Worm (Caenorhabditis elegans) whole organism, young adult: ENCODE measurements around the gene Y54G2A.11.

Source experiments
- B0035.1 ChIP-seq: sonication (generic microtip); optimal IDR thresholded peaks from 2 replicates; lab custom pipeline; 2016; ENCODE audit warnings: missing genetic modification characterization, mild to moderate bottlenecking, missing compliant biosample characterization, missing genotype, missing genetic modification reagents
- F22D6.2 ChIP-seq: sonication (generic microtip); optimal IDR thresholded peaks from 2 replicates; lab custom pipeline; 2016; ENCODE audit warnings: mild to moderate bottlenecking, missing genetic modification characterization, missing compliant biosample characterization
- F57C9.4 ChIP-seq: sonication (generic microtip); optimal IDR thresholded peaks from 2 replicates; lab custom pipeline; 2017; ENCODE audit warnings: mild to moderate bottlenecking, missing genetic modification characterization, missing compliant biosample characterization
- K12H6.12 ChIP-seq: fragments of 200-800 bp; sonication (Bioruptor generic); optimal IDR thresholded peaks from 2 replicates; lab custom pipeline; 2018; ENCODE audit warnings: mild to moderate bottlenecking, missing genetic modification characterization, missing compliant biosample characterization
- Y79H2A.3 ChIP-seq: fragments of 200-800 bp; sonication (Bioruptor generic); conservative IDR thresholded peaks from 2 replicates; pipeline ENCODE4 v1.3.6; 2022; ENCODE audit warnings: missing genetic modification reagents, missing genetic modification characterization, missing compliant biosample characterization
- ZK185.1 ChIP-seq: sonication (generic microtip); optimal IDR thresholded peaks from 2 replicates; lab custom pipeline; 2016; ENCODE audit warnings: mild to moderate bottlenecking, missing genetic modification characterization, missing compliant biosample characterization; ENCODE audit not compliant: poor library complexity, severe bottlenecking
- akir-1 ChIP-seq: fragments of 200-800 bp; sonication (Bioruptor generic); optimal IDR thresholded peaks from 2 replicates; lab custom pipeline; 2018; ENCODE audit warnings: mild to moderate bottlenecking, missing genetic modification characterization, moderate library complexity, missing compliant biosample characterization
- ama-1 ChIP-seq, 3 experiments: fragments of 150-350 bp in 1 of 3; sonication (generic microtip) in 2 of 3; optimal IDR thresholded peaks; 2 replicates each; lab custom pipeline; 2014 to 2018; ENCODE audit warnings: missing biosample characterization in 2 of 3, missing genetic modification characterization in 2 of 3, missing genetic modification reagents in 2 of 3
- aptf-2 ChIP-seq: fragments of 200-800 bp; sonication (Bioruptor generic); conservative IDR thresholded peaks from 2 replicates; pipeline ENCODE4 v1.3.6; 2022; ENCODE audit warnings: missing genetic modification reagents, missing genetic modification characterization, missing compliant biosample characterization
- aptf-3 ChIP-seq: fragments of 200-800 bp; sonication (Bioruptor generic); IDR thresholded peaks from 2 replicates; pipeline ENCODE4 v1.3.6; 2022; ENCODE audit warnings: missing genetic modification characterization, missing compliant biosample characterization
- attf-3 ChIP-seq: fragments of 200-800 bp; sonication (Bioruptor generic); conservative IDR thresholded peaks from 2 replicates; pipeline ENCODE4 v1.3.6; 2022; ENCODE audit warnings: missing genetic modification reagents, missing genetic modification characterization, missing compliant biosample characterization
- attf-5 ChIP-seq: fragments of 200-800 bp; sonication (Bioruptor generic); optimal IDR thresholded peaks from 2 replicates; lab custom pipeline; 2018; ENCODE audit warnings: mild to moderate bottlenecking, missing genetic modification characterization, missing compliant biosample characterization
- bed-1 ChIP-seq: fragments of 200-800 bp; sonication (Bioruptor generic); IDR thresholded peaks from 2 replicates; pipeline ENCODE4 v1.3.6; 2022; ENCODE audit warnings: missing genetic modification reagents, missing genetic modification characterization, missing compliant biosample characterization
- cebp-2 ChIP-seq: fragments of 200-800 bp; sonication (Bioruptor generic); IDR thresholded peaks from 2 replicates; pipeline ENCODE4 v1.3.6; 2022; ENCODE audit warnings: missing genetic modification characterization, missing compliant biosample characterization
- ceh-100 ChIP-seq: fragments of 200-800 bp; sonication (Bioruptor generic); IDR thresholded peaks from 2 replicates; pipeline ENCODE4 v1.3.6; 2022; ENCODE audit warnings: missing genetic modification reagents, missing genetic modification characterization, missing compliant biosample characterization
- ceh-27 ChIP-seq: fragments of 200-800 bp; sonication (Bioruptor generic); optimal IDR thresholded peaks from 2 replicates; lab custom pipeline; 2018; ENCODE audit warnings: mild to moderate bottlenecking, missing genetic modification characterization, moderate library complexity, missing compliant biosample characterization
- ceh-40 ChIP-seq: fragments of 200-800 bp; sonication (Bioruptor generic); IDR thresholded peaks from 2 replicates; pipeline ENCODE4 v1.3.6; 2022; ENCODE audit warnings: missing genetic modification characterization, missing compliant biosample characterization
- ceh-58 ChIP-seq: fragments of 200-800 bp; sonication (Bioruptor generic); IDR thresholded peaks from 2 replicates; pipeline ENCODE4 v1.3.6; 2022; ENCODE audit warnings: missing genetic modification characterization, missing compliant biosample characterization
- ceh-91 ChIP-seq: fragments of 200-800 bp; sonication (Bioruptor generic); IDR thresholded peaks from 2 replicates; pipeline ENCODE4 v1.3.6; 2022; ENCODE audit warnings: missing genetic modification reagents, missing genetic modification characterization, missing compliant biosample characterization
- die-1 ChIP-seq: sonication (generic microtip); optimal IDR thresholded peaks from 2 replicates; lab custom pipeline; 2016; ENCODE audit warnings: missing genotype, mild to moderate bottlenecking, missing genetic modification characterization, missing compliant biosample characterization
- dox-1 ChIP-seq: fragments of 200-800 bp; sonication (Bioruptor generic); IDR thresholded peaks from 2 replicates; pipeline ENCODE4 v1.3.6; 2022; ENCODE audit warnings: missing genetic modification reagents, missing genetic modification characterization, missing compliant biosample characterization
- dpff-1 ChIP-seq: sonication (generic microtip); optimal IDR thresholded peaks from 2 replicates; lab custom pipeline; 2017; ENCODE audit warnings: mild to moderate bottlenecking, missing genetic modification characterization, missing compliant biosample characterization
- dpl-1 ChIP-seq: fragments of 150-350 bp; optimal IDR thresholded peaks from 2 replicates; lab custom pipeline; 2014; ENCODE audit warnings: missing biosample characterization, missing genetic modification reagents, missing genetic modification characterization
- egl-18 ChIP-seq: fragments of 200-800 bp; sonication (Bioruptor generic); IDR thresholded peaks from 2 replicates; pipeline ENCODE4 v1.3.6; 2022; ENCODE audit warnings: missing genetic modification reagents, missing genetic modification characterization, missing compliant biosample characterization
- him-1 ChIP-seq: sonication (generic microtip); optimal IDR thresholded peaks from 2 replicates; lab custom pipeline; 2016; ENCODE audit warnings: missing genotype, missing genetic modification reagents, missing genetic modification characterization, missing compliant biosample characterization
- hsf-1 ChIP-seq: fragments of 200-800 bp; sonication (Bioruptor generic); IDR thresholded peaks from 2 replicates; pipeline ENCODE4 v1.3.6; 2022; ENCODE audit warnings: missing genetic modification reagents, missing genetic modification characterization, missing compliant biosample characterization
- lag-1 ChIP-seq: fragments of 200-800 bp; sonication (Bioruptor generic); IDR thresholded peaks from 2 replicates; pipeline ENCODE4 v1.3.6; 2022; ENCODE audit warnings: missing genetic modification reagents, missing genetic modification characterization, missing compliant biosample characterization
- let-526 ChIP-seq: fragments of 200-800 bp; sonication (Bioruptor generic); IDR thresholded peaks from 2 replicates; pipeline ENCODE4 v1.3.6; 2022; ENCODE audit warnings: missing genetic modification reagents, missing genetic modification characterization, missing compliant biosample characterization
- lin-54 ChIP-seq: fragments of 200-800 bp; sonication (Bioruptor generic); optimal IDR thresholded peaks from 2 replicates; lab custom pipeline; 2018; ENCODE audit warnings: mild to moderate bottlenecking, missing genetic modification characterization, missing compliant biosample characterization
- madf-10 ChIP-seq: sonication (generic microtip); optimal IDR thresholded peaks from 2 replicates; lab custom pipeline; 2016; ENCODE audit warnings: mild to moderate bottlenecking, missing genetic modification characterization, missing compliant biosample characterization
- madf-6 ChIP-seq: fragments of 200-800 bp; sonication (Bioruptor generic); IDR thresholded peaks from 2 replicates; pipeline ENCODE4 v1.3.6; 2022; ENCODE audit warnings: missing genetic modification reagents, missing genetic modification characterization, missing compliant biosample characterization
- madf-8 ChIP-seq: fragments of 200-800 bp; sonication (Bioruptor generic); conservative IDR thresholded peaks from 2 replicates; pipeline ENCODE4 v1.3.6; 2022; ENCODE audit warnings: missing genetic modification reagents, missing genetic modification characterization, missing compliant biosample characterization
- mes-4 ChIP-seq: sonication (generic microtip); optimal IDR thresholded peaks from 2 replicates; lab custom pipeline; 2016; ENCODE audit warnings: missing genotype, missing genetic modification characterization, missing compliant biosample characterization
- nfya-1 ChIP-seq: sonication (generic microtip); optimal IDR thresholded peaks from 2 replicates; lab custom pipeline; 2017; ENCODE audit warnings: antibody characterized with exemption, missing compliant biosample characterization, missing genetic modification characterization, borderline replicate concordance; ENCODE audit not compliant: insufficient read depth
- nfya-2 ChIP-seq: fragments of 200-800 bp; sonication (Bioruptor generic); IDR thresholded peaks from 2 replicates; pipeline ENCODE4 v1.3.6; 2022; ENCODE audit warnings: missing genetic modification reagents, missing genetic modification characterization, missing compliant biosample characterization
- nhr-80 ChIP-seq: sonication (generic microtip); optimal IDR thresholded peaks from 2 replicates; lab custom pipeline; 2016; ENCODE audit warnings: missing genetic modification characterization, missing compliant biosample characterization
- pbrm-1 ChIP-seq: fragments of 200-800 bp; sonication (Bioruptor generic); IDR thresholded peaks from 2 replicates; pipeline ENCODE4 v1.3.6; 2022; ENCODE audit warnings: missing genetic modification reagents, missing genetic modification characterization, missing compliant biosample characterization
- pha-4 ChIP-seq: fragments of 150-350 bp; sonication (generic microtip); optimal IDR thresholded peaks from 2 replicates; lab custom pipeline; 2014; ENCODE audit warnings: missing biosample characterization, missing genetic modification reagents, missing genetic modification characterization
- rpc-1 ChIP-seq, 2 experiments: fragments of 150-350 bp in 1 of 2; sonication (generic microtip) in 1 of 2; optimal IDR thresholded peaks; 2 replicates each; lab custom pipeline; 2014 to 2018; ENCODE audit warnings: missing biosample characterization in 1 of 2, missing genetic modification characterization in 1 of 2, missing genetic modification reagents in 1 of 2, missing genotype in 1 of 2
- snpc-1.3 ChIP-seq: sonication (generic microtip); optimal IDR thresholded peaks from 2 replicates; lab custom pipeline; 2017; ENCODE audit warnings: missing genetic modification characterization, mild to moderate bottlenecking, missing compliant biosample characterization, antibody characterized with exemption, moderate library complexity, missing genotype, missing genetic modification reagents; ENCODE audit not compliant: insufficient read depth
- snpc-3.4 ChIP-seq: sonication (generic microtip); optimal IDR thresholded peaks from 2 replicates; lab custom pipeline; 2017; ENCODE audit warnings: missing genetic modification characterization, mild to moderate bottlenecking, missing compliant biosample characterization, antibody characterized with exemption, moderate library complexity, missing genotype, missing genetic modification reagents
- snpc-4 ChIP-seq, 5 experiments: fragments of 150-350 bp in 1 of 5; sonication (generic microtip) in 4 of 5; optimal IDR thresholded peaks; 2 replicates each; lab custom pipeline; 2014 to 2018; ENCODE audit warnings: missing genetic modification characterization in 5 of 5, missing biosample characterization in 3 of 5, antibody characterized with exemption in 2 of 5, mild to moderate bottlenecking in 2 of 5, missing compliant biosample characterization in 2 of 5, missing genotype in 2 of 5, moderate library complexity in 2 of 5, missing genetic modification reagents in 1 of 5
- sptf-2 ChIP-seq: fragments of 200-800 bp; sonication (Bioruptor generic); optimal IDR thresholded peaks from 2 replicates; lab custom pipeline; 2018; ENCODE audit warnings: mild to moderate bottlenecking, missing genetic modification characterization, missing compliant biosample characterization
- tbp1 ChIP-seq: fragments of 200-800 bp; sonication (Bioruptor generic); optimal IDR thresholded peaks from 2 replicates; lab custom pipeline; 2018; ENCODE audit warnings: mild to moderate bottlenecking, missing genetic modification characterization, missing compliant biosample characterization
- tlf-1 ChIP-seq: fragments of 200-800 bp; sonication (Bioruptor generic); optimal IDR thresholded peaks from 2 replicates; lab custom pipeline; 2018; ENCODE audit warnings: mild to moderate bottlenecking, missing genetic modification characterization, missing compliant biosample characterization
- ztf-18 ChIP-seq: sonication (generic microtip); optimal IDR thresholded peaks from 2 replicates; lab custom pipeline; 2016; ENCODE audit warnings: missing genotype, mild to moderate bottlenecking, missing genetic modification characterization, missing compliant biosample characterization
- ztf-22 ChIP-seq: fragments of 200-800 bp; sonication (Bioruptor generic); optimal IDR thresholded peaks from 2 replicates; lab custom pipeline; 2018; ENCODE audit warnings: mild to moderate bottlenecking, missing genetic modification characterization, moderate library complexity, missing compliant biosample characterization

Y54G2A.11 gene

ce11 chrIV:2805525-2805924 is 33.9 kb upstream of the Y54G2A.11 start, which contains the start of gene Y54G2A.45 (continued):
- TF ChIP-seq lin-54 = peak; percentile 72
- no peak for TF ChIP-seq akir-1 (GFP tag; lab: Kevin White, UChicago)
- TF ChIP-seq rpc-1 (optimal IDR thresholded peaks at IDR 0.05; lab: Kevin White, UChicago) = peak; percentile 93
- TF ChIP-seq rpc-1 (tag; optimal IDR thresholded peaks at IDR 0.05; lab: Kevin White, UChicago) = peak; percentile 95
- no peak for TF ChIP-seq ceh-58
- TF ChIP-seq lag-1 (GFP tag; lab: Robert Waterston, UW) = no peak
- no peak for TF ChIP-seq F57C9.4 (tag; lab: Kevin White, UChicago)
- no peak for TF ChIP-seq nfya-1 (tag; lab: Kevin White, UChicago)
- no peak for TF ChIP-seq bed-1 (GFP tag; lab: Robert Waterston, UW)
- peak; percentile 84 for TF ChIP-seq ztf-18
- TF ChIP-seq him-1 (tag; lab: Kevin White, UChicago) = peak; percentile 79
- peak; percentile 76 for TF ChIP-seq pbrm-1 (GFP tag; lab: Robert Waterston, UW)
- TF ChIP-seq tlf-1 (GFP tag; lab: Kevin White, UChicago) = peak; percentile 52
- peak; percentile 94 for TF ChIP-seq tbp1 (GFP tag; lab: Kevin White, UChicago)
- TF ChIP-seq B0035.1 (tag; lab: Kevin White, UChicago) = peak; percentile 50
- TF ChIP-seq ztf-22 = peak; percentile 90
- no peak for TF ChIP-seq egl-18 (GFP tag; lab: Robert Waterston, UW)
- TF ChIP-seq madf-8 (GFP tag; lab: Robert Waterston, UW) = no peak; the same call in 1 of the 2 replicates
- TF ChIP-seq K12H6.12 (tag; lab: Kevin White, UChicago) = peak; percentile 13
- TF ChIP-seq madf-6 (GFP tag; lab: Robert Waterston, UW) = peak; percentile 64
- peak; percentile 30; the same call in 1 of the 2 replicates for TF ChIP-seq ceh-40
- no peak for TF ChIP-seq dpl-1 (GFP tag; lab: Kevin White, UChicago)
- TF ChIP-seq snpc-3.4 = peak; percentile 56
- no peak for TF ChIP-seq aptf-2 (GFP tag; lab: Robert Waterston, UW)
- peak; percentile 92 for TF ChIP-seq dox-1 (GFP tag; lab: Robert Waterston, UW)
- peak; percentile 97 for TF ChIP-seq nhr-80 (tag; lab: Kevin White, UChicago)
- peak; percentile 83 for TF ChIP-seq ZK185.1 (tag; lab: Kevin White, UChicago)
- TF ChIP-seq F22D6.2 (tag; lab: Kevin White, UChicago) = peak; percentile 52
- peak; percentile 81 for TF ChIP-seq snpc-1.3
- peak; percentile 20 for TF ChIP-seq ceh-27 (GFP tag; lab: Kevin White, UChicago)
- TF ChIP-seq hsf-1 = peak; percentile 63; the same call in 1 of the 2 replicates
- TF ChIP-seq aptf-3 (GFP tag; lab: Robert Waterston, UW) = no peak
- peak; percentile 56 for TF ChIP-seq attf-3 (GFP tag; lab: Robert Waterston, UW)
- TF ChIP-seq Y79H2A.3 (GFP tag; lab: Robert Waterston, UW) = no peak
- no peak for TF ChIP-seq ama-1 (optimal IDR thresholded peaks at IDR 0.05; lab: Kevin White, UChicago)
- TF ChIP-seq ama-1 (GFP tag; optimal IDR thresholded peaks at IDR 0.05; lab: Kevin White, UChicago) = peak in 1 of 2 experiments; percentile 6
- TF ChIP-seq madf-10 (tag; lab: Kevin White, UChicago) = peak; percentile 86
- TF ChIP-seq snpc-4 (GFP tag; optimal IDR thresholded peaks at IDR 0.05; lab: Kevin White, UChicago) = peak; percentile 72
- TF ChIP-seq snpc-4 (tag; optimal IDR thresholded peaks at IDR 0.05; lab: Kevin White, UChicago) = peak; percentile 3 to 78 (median 70)
- TF ChIP-seq sptf-2 (GFP tag; lab: Kevin White, UChicago) = peak; percentile 84
- peak; percentile 43 for TF ChIP-seq attf-5
- TF ChIP-seq ceh-100 (GFP tag; lab: Robert Waterston, UW) = peak; percentile 53
- no peak for TF ChIP-seq pha-4 (tag; lab: Kevin White, UChicago)
- TF ChIP-seq nfya-2 (GFP tag; lab: Robert Waterston, UW) = no peak
- no peak for TF ChIP-seq cebp-2
- no peak for TF ChIP-seq let-526 (GFP tag; lab: Robert Waterston, UW)
- no peak for TF ChIP-seq dpff-1
- TF ChIP-seq die-1 (tag; lab: Kevin White, UChicago) = peak; percentile 81
- TF ChIP-seq ceh-91 = no peak
- peak; percentile 74 for TF ChIP-seq mes-4 (tag; lab: Kevin White, UChicago)
